Worm (Caenorhabditis elegans): Measurements from ENCODE around the gene Y105C5A.1273.
"Not testable (repeated sequence)": the region's sequence is repeated elsewhere in the genome, so short reads cannot be mapped to it uniquely, and the experiment has no call there.

Y105C5A.1273 gene

ce11 chrIV:15794007-15794406 lies 3.1 kb downstream of the Y105C5A.1273 start:
- TF ChIP-seq T07F8.4 (tag; optimal IDR thresholded peaks at IDR 0.05) (no peak), tbp1 (GFP tag; optimal IDR thresholded peaks at IDR 0.05) (peak; percentile 7), F52B5.7 (tag; optimal IDR thresholded peaks at IDR 0.05) (no peak), madf-8 (GFP tag; conservative IDR thresholded peaks at IDR 0.05) (no peak), snpc-4 (GFP tag; optimal IDR thresholded peaks at IDR 0.05) (no peak), snpc-4 (tag; optimal IDR thresholded peaks at IDR 0.05) (peak in 3 of 4 experiments; percentile 61 to 81 (median 70)), B0261.1 (tag; optimal IDR thresholded peaks at IDR 0.05) (no peak), chd-7 (tag; optimal IDR thresholded peaks at IDR 0.05) (no peak), die-1 (tag; optimal IDR thresholded peaks at IDR 0.05) (no peak), ztf-25 (GFP tag; IDR thresholded peaks at IDR 0.05) (no peak), egrh-3 (GFP tag; IDR thresholded peaks at IDR 0.05) (no peak), egl-18 (GFP tag; IDR thresholded peaks at IDR 0.05) (no peak), attf-6 (GFP tag; IDR thresholded peaks at IDR 0.05) (peak; percentile 80), F37B4.10 (GFP tag; IDR thresholded peaks at IDR 0.05) (no peak), rpc-1 (optimal IDR thresholded peaks at IDR 0.05) (peak; percentile 16), rpc-1 (tag; optimal IDR thresholded peaks at IDR 0.05) (no peak), Y56A3A.18 (GFP tag; IDR thresholded peaks at IDR 0.05) (no peak), ccch-3 (GFP tag; optimal IDR thresholded peaks at IDR 0.05) (no peak)

ce11 chrIV:15805017-15805637 lies 14.2 kb downstream of the Y105C5A.1273 start:
- TF ChIP-seq ceh-100 (GFP tag; IDR thresholded peaks at IDR 0.05) (peak; percentile 32; the same call in 1 of the 2 replicates), hsf-1 (GFP tag; IDR thresholded peaks at IDR 0.05) (0 out of 2 replicates have a peak, but pooled peaks have one; percentile 51), D2030.7 (GFP tag; IDR thresholded peaks at IDR 0.05) (peak; percentile 38; the same call in 1 of the 2 replicates), snpc-4 (tag; optimal IDR thresholded peaks at IDR 0.05) (peak in 3 of 4 experiments; percentile 56 to 91 (median 71)), F33H1.4 (GFP tag; IDR thresholded peaks at IDR 0.05) (peak; percentile 20; the same call in 1 of the 2 replicates), attf-6 (GFP tag; IDR thresholded peaks at IDR 0.05) (peak; percentile 93), ztf-25 (GFP tag; IDR thresholded peaks at IDR 0.05) (0 out of 2 replicates have a peak, but pooled peaks have one; percentile 12)
- not testable (repeated sequence) for TF ChIP-seq snpc-4 (GFP tag; optimal IDR thresholded peaks at IDR 0.05)

ce11 chrIV:15814044-15814443 lies 23.1 kb downstream of the Y105C5A.1273 start:
- no peak for TF ChIP-seq nhr-80 (tag; optimal IDR thresholded peaks at IDR 0.05)
- no peak for TF ChIP-seq attf-5 (GFP tag; optimal IDR thresholded peaks at IDR 0.05)
- no peak for TF ChIP-seq nhr-120 (GFP tag; IDR thresholded peaks at IDR 0.05)
- TF ChIP-seq Y79H2A.3 (GFP tag; conservative IDR thresholded peaks at IDR 0.05): no peak
- no peak for TF ChIP-seq dpl-1 (GFP tag; optimal IDR thresholded peaks at IDR 0.05)
- no peak for TF ChIP-seq F49E8.2 (tag; optimal IDR thresholded peaks at IDR 0.05; ENCODE audit: insufficient read depth)
- no peak for TF ChIP-seq lsl-1 (GFP tag; optimal IDR thresholded peaks at IDR 0.05)
- TF ChIP-seq ceh-100 (GFP tag; IDR thresholded peaks at IDR 0.05): no peak
- TF ChIP-seq sptf-2 (GFP tag; optimal IDR thresholded peaks at IDR 0.05): no peak
- TF ChIP-seq unc-62 (GFP tag; optimal IDR thresholded peaks at IDR 0.05): no peak
- TF ChIP-seq F52B5.7 (tag; optimal IDR thresholded peaks at IDR 0.05): no peak
- TF ChIP-seq C06A6.2 (GFP tag; conservative IDR thresholded peaks at IDR 0.05): no peak
- TF ChIP-seq dpff-1 (tag; optimal IDR thresholded peaks at IDR 0.05): no peak
- no peak for TF ChIP-seq K11D2.4 (GFP tag; IDR thresholded peaks at IDR 0.05)
- no peak for TF ChIP-seq nhr-90 (tag; optimal IDR thresholded peaks at IDR 0.05)

DNA sequence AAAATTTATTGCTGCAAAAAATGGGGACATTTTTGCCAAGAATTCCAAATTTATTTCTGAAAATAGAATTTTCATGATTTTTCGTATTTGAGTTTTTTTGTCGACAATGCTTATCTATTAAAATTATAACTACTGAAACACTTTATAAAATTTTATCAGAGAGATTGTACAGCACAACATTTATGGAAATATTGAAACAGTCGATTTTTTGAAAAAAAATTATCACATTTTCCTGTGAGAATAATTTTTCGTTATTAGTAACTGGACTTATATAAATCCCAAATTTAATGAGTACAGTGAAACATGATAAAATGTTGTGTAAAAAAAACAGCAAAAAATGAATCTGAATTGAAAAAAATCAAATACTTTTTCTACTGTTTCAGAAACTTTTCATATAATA lies 26.5 kb downstream of the Y105C5A.1273 start:
- TF ChIP-seq rec-8 (tag; optimal IDR thresholded peaks at IDR 0.05): no peak
- no peak for TF ChIP-seq lag-1 (GFP tag; IDR thresholded peaks at IDR 0.05)
- no peak for TF ChIP-seq ZK185.1 (tag; optimal IDR thresholded peaks at IDR 0.05; ENCODE audit: poor library complexity, severe bottlenecking)
- TF ChIP-seq akir-1 (GFP tag; optimal IDR thresholded peaks at IDR 0.05): no peak
- no peak for TF ChIP-seq nfya-1 (tag; optimal IDR thresholded peaks at IDR 0.05; ENCODE audit: borderline replicate concordance, insufficient read depth)
- peak; percentile 16 for TF ChIP-seq snpc-4 (GFP tag; optimal IDR thresholded peaks at IDR 0.05)
- peak in 3 of 4 experiments; percentile 26 to 73 (median 58) for TF ChIP-seq snpc-4 (tag; optimal IDR thresholded peaks at IDR 0.05)
- no peak for TF ChIP-seq F37B4.10 (GFP tag; IDR thresholded peaks at IDR 0.05)
